ENCODE assay signal across 1 fruit fly cellular context in the genomic region with DNA sequence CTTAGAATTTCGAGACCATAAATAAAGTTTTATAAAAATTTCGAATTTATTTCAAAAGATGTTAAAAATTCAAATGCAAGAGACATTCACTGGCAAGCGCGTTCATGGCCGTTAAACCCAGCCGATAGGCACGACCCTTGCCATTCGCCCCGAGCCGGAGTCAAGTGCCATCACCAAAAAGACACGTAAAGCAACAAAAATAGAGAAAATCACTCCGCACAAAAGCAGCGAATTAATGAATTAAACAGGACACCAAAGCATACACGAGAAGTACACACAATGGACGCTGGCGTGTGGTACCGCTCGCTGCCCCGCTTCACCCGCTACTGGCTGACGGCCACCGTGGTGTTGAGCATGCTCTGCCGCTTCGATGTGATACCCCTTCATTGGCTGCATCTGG.
TF ChIP-seq lines count a peak whose summit lies in the region.

A gene (plus strand): TSS at position 1 of the 400 bp plus-strand sequence.

TF ChIP-seq in whole organism, embryonic, 481 proteins besides CTCF, POLR2A, EP300 and RAD21 (continued from another document and continues in another):
- TF ChIP-seq hth (optimal IDR thresholded peaks at IDR 0.05; lab: Kevin White, UChicago) (no peak), exex (tag; optimal IDR thresholded peaks at IDR 0.05; lab: Kevin White, UChicago) (no peak), Scr (GFP tag; IDR thresholded peaks at IDR 0.05; lab: Robert Waterston, UW; ENCODE audit: partially characterized antibody) (peak; percentile 91), Ssrp (tag; optimal IDR thresholded peaks at IDR 0.05; lab: Kevin White, UChicago) (no peak), wek (GFP tag; optimal IDR thresholded peaks at IDR 0.05; lab: Kevin White, UChicago) (no peak), tna (GFP tag; IDR thresholded peaks at IDR 0.05; lab: Robert Waterston, UW; ENCODE audit: partially characterized antibody) (peak; percentile 89), CG16863 (GFP tag; optimal IDR thresholded peaks at IDR 0.05; lab: Kevin White, UChicago) (no peak), E2f2 (GFP tag; IDR thresholded peaks at IDR 0.05; lab: Robert Waterston, UW) (peak; percentile 76), CG13775 (GFP tag; optimal IDR thresholded peaks at IDR 0.05; lab: Kevin White, UChicago) (no peak), hkb (optimal IDR thresholded peaks at IDR 0.05; lab: Kevin White, UChicago) (no peak), hkb (GFP tag; IDR thresholded peaks at IDR 0.05; lab: Robert Waterston, UW) (no peak), hbn (GFP tag; IDR thresholded peaks at IDR 0.05; lab: Robert Waterston, UW; ENCODE audit: partially characterized antibody) (peak; percentile 93), CG14667 (GFP tag; IDR thresholded peaks at IDR 0.05; lab: Robert Waterston, UW) (no peak), CG4404 (GFP tag; IDR thresholded peaks at IDR 0.05; lab: Robert Waterston, UW) (no peak), CG16813 (GFP tag; IDR thresholded peaks at IDR 0.05; lab: Robert Waterston, UW; ENCODE audit: partially characterized antibody) (peak; percentile 91), CG11695 (GFP tag; IDR thresholded peaks at IDR 0.05; lab: Robert Waterston, UW) (no peak), CG3065 (GFP tag; optimal IDR thresholded peaks at IDR 0.05; lab: Kevin White, UChicago) (no peak), esg (GFP tag; conservative IDR thresholded peaks at IDR 0.05; lab: Robert Waterston, UW) (no peak), Ptx1 (GFP tag; IDR thresholded peaks at IDR 0.05; lab: Robert Waterston, UW) (no peak), CG18599 (GFP tag; optimal IDR thresholded peaks at IDR 0.05; lab: Kevin White, UChicago) (no peak), CG3726 (GFP tag; IDR thresholded peaks at IDR 0.05; lab: Robert Waterston, UW) (no peak), MBD-R2 (GFP tag; IDR thresholded peaks at IDR 0.05; lab: Robert Waterston, UW) (peak; percentile 88), kay (GFP tag; optimal IDR thresholded peaks at IDR 0.05; lab: Kevin White, UChicago) (no peak), CG4360 (GFP tag; IDR thresholded peaks at IDR 0.05; lab: Robert Waterston, UW) (peak; percentile 66), CG2202 (tag; optimal IDR thresholded peaks at IDR 0.05; lab: Kevin White, UChicago) (no peak), Mes4 (GFP tag; optimal IDR thresholded peaks at IDR 0.05; lab: Kevin White, UChicago) (no peak), Sin3A (optimal IDR thresholded peaks at IDR 0.05; lab: Kevin White, UChicago) (peak; percentile 69), Max (GFP tag; optimal IDR thresholded peaks at IDR 0.05; lab: Kevin White, UChicago) (no peak), gro (GFP tag; optimal IDR thresholded peaks at IDR 0.05; lab: Kevin White, UChicago) (peak; percentile 32), ind (GFP tag; optimal IDR thresholded peaks at IDR 0.05; lab: Kevin White, UChicago) (no peak), Pdp1 (GFP tag; optimal IDR thresholded peaks at IDR 0.05; lab: Kevin White, UChicago) (no peak), YL-1 (GFP tag; optimal IDR thresholded peaks at IDR 0.05; lab: Kevin White, UChicago) (peak; percentile 82), CG7271 (tag; optimal IDR thresholded peaks at IDR 0.05; lab: Kevin White, UChicago) (no peak), CG8359 (GFP tag; optimal IDR thresholded peaks at IDR 0.05; lab: Kevin White, UChicago; ENCODE audit: borderline replicate concordance) (no peak), ab (GFP tag; optimal IDR thresholded peaks at IDR 0.05; lab: Kevin White, UChicago) (no peak), CG2875 (GFP tag; optimal IDR thresholded peaks at IDR 0.05; lab: Kevin White, UChicago) (no peak), CG10543 (GFP tag; optimal IDR thresholded peaks at IDR 0.05; lab: Kevin White, UChicago) (no peak), btn (GFP tag; optimal IDR thresholded peaks at IDR 0.05; lab: Kevin White, UChicago) (no peak), Dfd (GFP tag; optimal IDR thresholded peaks at IDR 0.05; lab: Kevin White, UChicago) (no peak), CHES-1-like (GFP tag; optimal IDR thresholded peaks at IDR 0.05; lab: Kevin White, UChicago) (peak; percentile 32), so (GFP tag; IDR thresholded peaks at IDR 0.05; lab: Robert Waterston, UW) (no peak), psq (GFP tag; optimal IDR thresholded peaks at IDR 0.05; lab: Kevin White, UChicago) (no peak), CG17385 (GFP tag; optimal IDR thresholded peaks at IDR 0.05; lab: Kevin White, UChicago) (no peak), CG16779 (GFP tag; IDR thresholded peaks at IDR 0.05; lab: Robert Waterston, UW) (no peak), Tbp (GFP tag; optimal IDR thresholded peaks at IDR 0.05; lab: Kevin White, UChicago) (no peak), CG10267 (tag; optimal IDR thresholded peaks at IDR 0.05; lab: Kevin White, UChicago) (peak; percentile 20), CG1529 (GFP tag; optimal IDR thresholded peaks at IDR 0.05; lab: Kevin White, UChicago) (no peak), CG18619 (GFP tag; optimal IDR thresholded peaks at IDR 0.05; lab: Kevin White, UChicago) (no peak), CG14860 (GFP tag; IDR thresholded peaks at IDR 0.05; lab: Robert Waterston, UW; ENCODE audit: partially characterized antibody) (peak; percentile 68), CG14050 (GFP tag; IDR thresholded peaks at IDR 0.05; lab: Robert Waterston, UW) (no peak), unpg (GFP tag; optimal IDR thresholded peaks at IDR 0.05; lab: Kevin White, UChicago) (no peak), ken (GFP tag; IDR thresholded peaks at IDR 0.05; lab: Robert Waterston, UW) (no peak), phol (tag; optimal IDR thresholded peaks at IDR 0.05; lab: Kevin White, UChicago) (peak; percentile 43), H15 (GFP tag; IDR thresholded peaks at IDR 0.05; lab: Robert Waterston, UW) (no peak), B-H2 (GFP tag; optimal IDR thresholded peaks at IDR 0.05; lab: Kevin White, UChicago) (no peak), ap (GFP tag; IDR thresholded peaks at IDR 0.05; lab: Robert Waterston, UW) (no peak), cg (GFP tag; optimal IDR thresholded peaks at IDR 0.05; lab: Kevin White, UChicago) (no peak), gem (tag; optimal IDR thresholded peaks at IDR 0.05; lab: Kevin White, UChicago) (no peak), vvl (GFP tag; IDR thresholded peaks at IDR 0.05; lab: Robert Waterston, UW) (peak; percentile 73; the same call in 1 of the 2 replicates), CG30020 (tag; optimal IDR thresholded peaks at IDR 0.05; lab: Kevin White, UChicago) (no peak), CG18011 (GFP tag; optimal IDR thresholded peaks at IDR 0.05; lab: Kevin White, UChicago) (no peak), lab (GFP tag; optimal IDR thresholded peaks at IDR 0.05; lab: Kevin White, UChicago) (no peak), tx (GFP tag; optimal IDR thresholded peaks at IDR 0.05; lab: Kevin White, UChicago) (no peak), D (optimal IDR thresholded peaks at IDR 0.05; lab: Kevin White, UChicago) (no peak), D (GFP tag; optimal IDR thresholded peaks at IDR 0.05; lab: Kevin White, UChicago) (no peak), scrt (GFP tag; optimal IDR thresholded peaks at IDR 0.05; lab: Kevin White, UChicago) (no peak), az2 (GFP tag; optimal IDR thresholded peaks at IDR 0.05; lab: Kevin White, UChicago) (no peak), Ets65A (GFP tag; lab: Kevin White, UChicago) (no peak), CG17568 (GFP tag; optimal IDR thresholded peaks at IDR 0.05; lab: Kevin White, UChicago) (no peak), CG3281 (GFP tag; optimal IDR thresholded peaks at IDR 0.05; lab: Kevin White, UChicago) (no peak), ac (GFP tag; optimal IDR thresholded peaks at IDR 0.05; lab: Kevin White, UChicago) (no peak), ssp (GFP tag; IDR thresholded peaks at IDR 0.05; lab: Robert Waterston, UW) (no peak), NC2β (GFP tag; optimal IDR thresholded peaks at IDR 0.05; lab: Kevin White, UChicago) (peak; percentile 34), CoRest (tag; optimal IDR thresholded peaks at IDR 0.05; lab: Kevin White, UChicago) (peak; percentile 67), nerfin-2 (GFP tag; IDR thresholded peaks at IDR 0.05; lab: Robert Waterston, UW; ENCODE audit: partially characterized antibody) (peak; percentile 78), chinmo (GFP tag; IDR thresholded peaks at IDR 0.05; lab: Robert Waterston, UW; ENCODE audit: partially characterized antibody) (peak; percentile 90), D19A (tag; optimal IDR thresholded peaks at IDR 0.05; lab: Kevin White, UChicago) (no peak), Lpt (GFP tag; optimal IDR thresholded peaks at IDR 0.05; lab: Kevin White, UChicago) (no peak), CG7928 (GFP tag; optimal IDR thresholded peaks at IDR 0.05; lab: Kevin White, UChicago) (no peak), ranshi (GFP tag; IDR thresholded peaks at IDR 0.05; lab: Robert Waterston, UW) (no peak), CG9817 (tag; optimal IDR thresholded peaks at IDR 0.05; lab: Kevin White, UChicago) (no peak), odd (GFP tag; optimal IDR thresholded peaks at IDR 0.05; lab: Kevin White, UChicago) (no peak), emc (GFP tag; optimal IDR thresholded peaks at IDR 0.05; lab: Kevin White, UChicago) (no peak), trh (GFP tag; optimal IDR thresholded peaks at IDR 0.05; lab: Kevin White, UChicago) (no peak), bab2 (GFP tag; optimal IDR thresholded peaks at IDR 0.05; lab: Kevin White, UChicago) (no peak), ci (GFP tag; IDR thresholded peaks at IDR 0.05; lab: Robert Waterston, UW) (peak; percentile 32; the same call in 1 of the 3 replicates), Trl (optimal IDR thresholded peaks at IDR 0.05; lab: Kevin White, UChicago) (no peak), Trl (GFP tag; optimal IDR thresholded peaks at IDR 0.05; lab: Kevin White, UChicago) (no peak), Dip3 (GFP tag; optimal IDR thresholded peaks at IDR 0.05; lab: Kevin White, UChicago) (no peak), Med (GFP tag; lab: Kevin White, UChicago) (peak; percentile 60), rib (GFP tag; IDR thresholded peaks at IDR 0.05; lab: Robert Waterston, UW) (no peak), bigmax (GFP tag; optimal IDR thresholded peaks at IDR 0.05; lab: Kevin White, UChicago) (no peak), pita (GFP tag; optimal IDR thresholded peaks at IDR 0.05; lab: Kevin White, UChicago) (no peak), CG12155 (GFP tag; optimal IDR thresholded peaks at IDR 0.05; lab: Kevin White, UChicago) (peak; percentile 15), CG6791 (GFP tag; IDR thresholded peaks at IDR 0.05; lab: Robert Waterston, UW; ENCODE audit: partially characterized antibody) (peak; percentile 90), CG7987 (GFP tag; optimal IDR thresholded peaks at IDR 0.05; lab: Kevin White, UChicago) (no peak), Atf6 (GFP tag; IDR thresholded peaks at IDR 0.05; lab: Robert Waterston, UW) (no peak), CG11085 (GFP tag; IDR thresholded peaks at IDR 0.05; lab: Robert Waterston, UW) (no peak), jigr1 (GFP tag; IDR thresholded peaks at IDR 0.05; lab: Robert Waterston, UW) (no peak), HLHmδ (GFP tag; optimal IDR thresholded peaks at IDR 0.05; lab: Kevin White, UChicago) (no peak), gsb-n (tag; optimal IDR thresholded peaks at IDR 0.05; lab: Kevin White, UChicago) (no peak), CG17361 (GFP tag; IDR thresholded peaks at IDR 0.05; lab: Robert Waterston, UW) (no peak), cato (GFP tag; optimal IDR thresholded peaks at IDR 0.05; lab: Kevin White, UChicago; ENCODE audit: borderline replicate concordance) (no peak), CG9437 (GFP tag; optimal IDR thresholded peaks at IDR 0.05; lab: Kevin White, UChicago) (peak; percentile 70), CG9876 (GFP tag; optimal IDR thresholded peaks at IDR 0.05; lab: Kevin White, UChicago) (no peak), CG16815 (GFP tag; optimal IDR thresholded peaks at IDR 0.05; lab: Kevin White, UChicago) (no peak), Camta (GFP tag; optimal IDR thresholded peaks at IDR 0.05; lab: Kevin White, UChicago) (no peak), CG3163 (GFP tag; optimal IDR thresholded peaks at IDR 0.05; lab: Kevin White, UChicago) (no peak), CG17829 (tag; optimal IDR thresholded peaks at IDR 0.05; lab: Kevin White, UChicago) (peak; percentile 9), chif (GFP tag; optimal IDR thresholded peaks at IDR 0.05; lab: Kevin White, UChicago) (no peak), Ets97D (GFP tag; optimal IDR thresholded peaks at IDR 0.05; lab: Kevin White, UChicago) (peak; percentile 60), CG18764 (GFP tag; optimal IDR thresholded peaks at IDR 0.05; lab: Kevin White, UChicago) (no peak), CG11247 (GFP tag; IDR thresholded peaks at IDR 0.05; lab: Robert Waterston, UW) (no peak), CG13894 (tag; optimal IDR thresholded peaks at IDR 0.05; lab: Kevin White, UChicago) (no peak), HHEX (GFP tag; optimal IDR thresholded peaks at IDR 0.05; lab: Kevin White, UChicago) (no peak), CG12236 (GFP tag; optimal IDR thresholded peaks at IDR 0.05; lab: Kevin White, UChicago) (no peak), Nf-YC (tag; optimal IDR thresholded peaks at IDR 0.05; lab: Kevin White, UChicago) (peak; percentile 43), CG11456 (GFP tag; IDR thresholded peaks at IDR 0.05; lab: Robert Waterston, UW) (no peak), Usf (GFP tag; optimal IDR thresholded peaks at IDR 0.05; lab: Kevin White, UChicago) (no peak), D19B (GFP tag; optimal IDR thresholded peaks at IDR 0.05; lab: Kevin White, UChicago) (peak; percentile 63), CG6272 (GFP tag; IDR thresholded peaks at IDR 0.05; lab: Robert Waterston, UW) (no peak), CG10979 (tag; optimal IDR thresholded peaks at IDR 0.05; lab: Kevin White, UChicago) (no peak), GATAe (GFP tag; conservative IDR thresholded peaks at IDR 0.05; lab: Robert Waterston, UW) (no peak), CG12071 (GFP tag; optimal IDR thresholded peaks at IDR 0.05; lab: Kevin White, UChicago) (no peak), BtbVII (GFP tag; optimal IDR thresholded peaks at IDR 0.05; lab: Kevin White, UChicago) (no peak), tgo (GFP tag; IDR thresholded peaks at IDR 0.05; lab: Robert Waterston, UW) (peak; percentile 18; the same call in 1 of the 3 replicates), pzg (GFP tag; optimal IDR thresholded peaks at IDR 0.05; lab: Kevin White, UChicago) (peak; percentile 80), Abd-B (GFP tag; optimal IDR thresholded peaks at IDR 0.05; lab: Kevin White, UChicago) (peak; percentile 56), CG1233 (GFP tag; optimal IDR thresholded peaks at IDR 0.05; lab: Kevin White, UChicago) (no peak), bowl (GFP tag; IDR thresholded peaks at IDR 0.05; lab: Robert Waterston, UW) (no peak), HLH3B (GFP tag; IDR thresholded peaks at IDR 0.05; lab: Robert Waterston, UW) (no peak), Eip74EF (GFP tag; optimal IDR thresholded peaks at IDR 0.05; lab: Kevin White, UChicago) (no peak), CG4820 (GFP tag; optimal IDR thresholded peaks at IDR 0.05; lab: Kevin White, UChicago) (no peak), CG8089 (GFP tag; optimal IDR thresholded peaks at IDR 0.05; lab: Kevin White, UChicago) (no peak)
